Worm (Caenorhabditis elegans): Measurements from ENCODE around the gene aqp-1.

DNA sequence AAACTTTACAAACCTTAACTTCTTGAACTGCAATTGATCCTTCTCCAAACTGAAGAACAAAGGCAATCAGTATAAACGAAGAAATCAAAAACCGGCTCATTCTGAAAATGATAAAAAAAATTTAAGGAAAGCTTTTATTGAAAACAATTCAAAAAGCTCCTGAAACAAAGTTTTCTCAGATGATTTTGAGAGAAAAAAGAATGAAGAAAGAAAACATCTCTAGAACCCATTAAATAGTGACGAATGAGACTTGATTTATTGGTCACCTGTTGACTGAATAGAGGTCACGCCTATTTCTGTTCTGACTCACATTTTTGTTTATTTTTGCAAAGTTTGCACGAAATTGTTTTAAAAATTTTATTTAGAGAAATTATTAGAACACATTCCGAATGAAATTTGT is 26.9 kb downstream of the aqp-1 start, which contains the start of gene E04F6.8:
- TF ChIP-seq him-1 (tag; optimal IDR thresholded peaks at IDR 0.05), result no peak
- no peak for TF ChIP-seq W03F9.2 (tag; optimal IDR thresholded peaks at IDR 0.05)
